Fruit fly (Drosophila melanogaster) whole organism, embryonic: ENCODE results near the gene Teh2.

Experiments
- ATbp ChIP-seq: fragments of 200-800 bp; sonication (Bioruptor generic); optimal IDR thresholded peaks from 2 replicates; lab custom pipeline; 2017; ENCODE audit warnings: missing biosample characterization, mild to moderate bottlenecking, missing genetic modification characterization, missing genetic modification reagents
- Asciz ChIP-seq: fragments of 200-800 bp; sonication (Bioruptor generic); optimal IDR thresholded peaks from 2 replicates; lab custom pipeline; 2017; ENCODE audit warnings: missing biosample characterization, mild to moderate bottlenecking, missing genetic modification characterization, missing genetic modification reagents
- Atf3 ChIP-seq: fragments of 200-800 bp; sonication (Bioruptor generic); optimal IDR thresholded peaks from 3 replicates; lab custom pipeline; 2016; ENCODE audit warnings: missing biosample characterization, missing genetic modification characterization
- BEAF-32 ChIP-seq: fragments of 200-800 bp; sonication (Bioruptor generic); optimal IDR thresholded peaks from 3 replicates; lab custom pipeline; 2017; ENCODE audit warnings: missing biosample characterization, missing genetic modification characterization, mild to moderate bottlenecking, moderate library complexity, missing genetic modification reagents
- Blimp-1 ChIP-seq: fragments of 200-800 bp; sonication (Bioruptor generic); optimal IDR thresholded peaks from 3 replicates; lab custom pipeline; 2018; ENCODE audit warnings: missing biosample characterization, missing genetic modification characterization, mild to moderate bottlenecking, moderate library complexity, missing genetic modification reagents
- CG10209 ChIP-seq: fragments of 200-800 bp; sonication (Bioruptor generic); optimal IDR thresholded peaks from 3 replicates; lab custom pipeline; 2017; ENCODE audit warnings: missing biosample characterization, mild to moderate bottlenecking, missing genetic modification characterization, missing genetic modification reagents
- CG10959 ChIP-seq: fragments of 200-800 bp; sonication (Bioruptor generic); IDR thresholded peaks from 2 replicates; pipeline ENCODE4 v1.3.6; 2022; ENCODE audit warnings: missing biosample characterization, missing genetic modification characterization
- CG15269 ChIP-seq: fragments of 200-800 bp; sonication (Bioruptor generic); optimal IDR thresholded peaks from 2 replicates; lab custom pipeline; 2018; ENCODE audit warnings: missing biosample characterization, mild to moderate bottlenecking, missing genetic modification characterization, moderate library complexity
- CG15479 ChIP-seq: fragments of 200-800 bp; sonication (Bioruptor generic); optimal IDR thresholded peaks from 3 replicates; lab custom pipeline; 2019; ENCODE audit warnings: missing biosample characterization, mild to moderate bottlenecking, missing genetic modification characterization, moderate library complexity
- CG15514 ChIP-seq: fragments of 200-800 bp; sonication (Bioruptor generic); optimal IDR thresholded peaks from 3 replicates; lab custom pipeline; 2017; ENCODE audit warnings: missing biosample characterization, missing genetic modification characterization, mild to moderate bottlenecking, moderate library complexity, missing genetic modification reagents
- CG1603 ChIP-seq: fragments of 200-800 bp; sonication (Bioruptor generic); optimal IDR thresholded peaks from 2 replicates; lab custom pipeline; 2019; ENCODE audit warnings: missing biosample characterization, mild to moderate bottlenecking, missing genetic modification characterization, moderate library complexity
- CG17361 ChIP-seq: fragments of 200-800 bp; sonication (Bioruptor generic); IDR thresholded peaks from 3 replicates; pipeline ENCODE4 v1.3.6; 2022; ENCODE audit warnings: missing biosample characterization, missing genetic modification characterization
- CG17612 ChIP-seq: fragments of 200-800 bp; sonication (Bioruptor generic); IDR thresholded peaks from 2 replicates; pipeline ENCODE4 v1.3.6; 2022; ENCODE audit warnings: missing biosample characterization, missing genetic modification characterization
- CG18476 ChIP-seq: fragments of 200-800 bp; sonication (Bioruptor generic); optimal IDR thresholded peaks from 2 replicates; lab custom pipeline; 2016; ENCODE audit warnings: missing biosample characterization, mild to moderate bottlenecking, missing genetic modification characterization
- CG3065 ChIP-seq: fragments of 200-800 bp; sonication (Bioruptor generic); optimal IDR thresholded peaks from 2 replicates; lab custom pipeline; 2016; ENCODE audit warnings: missing biosample characterization, missing genetic modification characterization
- CG3407 ChIP-seq: fragments of 200-800 bp; sonication (Bioruptor generic); optimal IDR thresholded peaks from 2 replicates; lab custom pipeline; 2018; ENCODE audit warnings: missing biosample characterization, mild to moderate bottlenecking, missing genetic modification characterization
- CG4820 ChIP-seq: fragments of 200-800 bp; sonication (Bioruptor generic); optimal IDR thresholded peaks from 3 replicates; lab custom pipeline; 2016; ENCODE audit warnings: missing biosample characterization, missing genetic modification characterization
- CG5180 ChIP-seq: fragments of 200-800 bp; sonication (Bioruptor generic); optimal IDR thresholded peaks from 3 replicates; lab custom pipeline; 2017; ENCODE audit warnings: missing biosample characterization, missing genetic modification characterization, mild to moderate bottlenecking, moderate library complexity, missing genetic modification reagents
- CG6272 ChIP-seq: fragments of 200-800 bp; sonication (Bioruptor generic); IDR thresholded peaks from 2 replicates; pipeline ENCODE4 v1.3.6; 2022; ENCODE audit warnings: missing biosample characterization, missing genetic modification characterization
- CG6813 ChIP-seq: fragments of 200-800 bp; sonication (Bioruptor generic); optimal IDR thresholded peaks from 2 replicates; lab custom pipeline; 2017; ENCODE audit warnings: missing biosample characterization, missing genetic modification characterization, mild to moderate bottlenecking, moderate library complexity, missing genetic modification reagents
- CG8359 ChIP-seq: fragments of 200-800 bp; sonication (Bioruptor generic); optimal IDR thresholded peaks from 2 replicates; lab custom pipeline; 2017; ENCODE audit warnings: missing biosample characterization, mild to moderate bottlenecking, missing genetic modification characterization, borderline replicate concordance
- CG9932 ChIP-seq: fragments of 200-800 bp; sonication (Bioruptor generic); IDR thresholded peaks from 2 replicates; pipeline ENCODE4 v1.3.6; 2022; ENCODE audit warnings: missing biosample characterization, missing genetic modification characterization
- HLH3B ChIP-seq: fragments of 200-800 bp; sonication (Bioruptor generic); IDR thresholded peaks from 2 replicates; pipeline ENCODE4 v1.3.6; 2022; ENCODE audit warnings: missing biosample characterization, missing genetic modification characterization
- Hand ChIP-seq: fragments of 200-800 bp; sonication (Bioruptor generic); optimal IDR thresholded peaks from 2 replicates; lab custom pipeline; 2017; ENCODE audit warnings: mild to moderate bottlenecking, missing biosample characterization, missing genetic modification reagents, missing genetic modification characterization
- HmgD ChIP-seq: fragments of 200-800 bp; sonication (Bioruptor generic); optimal IDR thresholded peaks from 3 replicates; lab custom pipeline; 2016; ENCODE audit warnings: missing biosample characterization, missing genetic modification characterization
- MBD-R2 ChIP-seq: fragments of 200-800 bp; sonication (Bioruptor generic); IDR thresholded peaks from 2 replicates; pipeline ENCODE4 v1.3.6; 2022; ENCODE audit warnings: missing biosample characterization, missing genetic modification characterization
- MTF-1 ChIP-seq: fragments of 200-800 bp; sonication (Bioruptor generic); optimal IDR thresholded peaks from 2 replicates; lab custom pipeline; 2018; ENCODE audit warnings: missing biosample characterization, mild to moderate bottlenecking, missing genetic modification characterization, borderline replicate concordance
- Opbp ChIP-seq: fragments of 200-800 bp; sonication (Bioruptor generic); IDR thresholded peaks from 3 replicates; pipeline ENCODE4 v1.3.6; 2022; ENCODE audit warnings: missing biosample characterization, missing genetic modification characterization; ENCODE audit not compliant: partially characterized antibody
- Poxn ChIP-seq: fragments of 200-800 bp; sonication (Bioruptor generic); IDR thresholded peaks from 2 replicates; pipeline ENCODE4 v1.3.6; 2022; ENCODE audit warnings: missing biosample characterization, missing genetic modification characterization
- Sox100B ChIP-seq: fragments of 200-800 bp; sonication (Bioruptor generic); optimal IDR thresholded peaks from 3 replicates; lab custom pipeline; 2018; ENCODE audit warnings: missing biosample characterization, mild to moderate bottlenecking, missing genetic modification characterization
- Spps ChIP-seq: fragments of 200-800 bp; sonication (Bioruptor generic); optimal IDR thresholded peaks from 2 replicates; lab custom pipeline; 2018; ENCODE audit warnings: missing biosample characterization, mild to moderate bottlenecking, missing genetic modification characterization
- Xrp1 ChIP-seq: fragments of 200-800 bp; sonication (Bioruptor generic); IDR thresholded peaks from 2 replicates; pipeline ENCODE4 v1.3.6; 2022; ENCODE audit warnings: missing biosample characterization, missing genetic modification characterization
- bsh ChIP-seq, 2 experiments: fragments of 200-800 bp; sonication (Bioruptor generic); optimal IDR thresholded peaks; 2 replicates each; lab custom pipeline; 2017 to 2018; ENCODE audit warnings: mild to moderate bottlenecking in 2 of 2, missing biosample characterization in 2 of 2, missing genetic modification characterization in 2 of 2, moderate library complexity in 1 of 2
- ci ChIP-seq: fragments of 200-800 bp; sonication (Bioruptor generic); IDR thresholded peaks from 3 replicates; pipeline ENCODE4 v1.3.6; 2022; ENCODE audit warnings: missing biosample characterization, missing genetic modification characterization
- dan ChIP-seq: fragments of 200-800 bp; sonication (Bioruptor generic); IDR thresholded peaks from 2 replicates; pipeline ENCODE4 v1.3.6; 2022; ENCODE audit warnings: missing biosample characterization, missing genetic modification characterization
- dmrt11E ChIP-seq: fragments of 200-800 bp; sonication (Bioruptor generic); optimal IDR thresholded peaks from 3 replicates; lab custom pipeline; 2018; ENCODE audit warnings: missing biosample characterization, mild to moderate bottlenecking, missing genetic modification characterization, moderate library complexity
- gem ChIP-seq: fragments of 200-800 bp; sonication (Bioruptor generic); optimal IDR thresholded peaks from 2 replicates; lab custom pipeline; 2019; ENCODE audit warnings: missing biosample characterization, mild to moderate bottlenecking, missing genetic modification characterization, moderate library complexity
- maf-S ChIP-seq: fragments of 200-800 bp; sonication (Bioruptor generic); optimal IDR thresholded peaks from 2 replicates; lab custom pipeline; 2016; ENCODE audit warnings: missing biosample characterization, missing genetic modification characterization
- pnt ChIP-seq: fragments of 200-800 bp; sonication (Bioruptor generic); optimal IDR thresholded peaks from 3 replicates; lab custom pipeline; 2016; ENCODE audit warnings: missing biosample characterization, missing genetic modification characterization
- schlank ChIP-seq: fragments of 200-800 bp; sonication (Bioruptor generic); optimal IDR thresholded peaks from 2 replicates; lab custom pipeline; 2018; ENCODE audit warnings: missing biosample characterization, mild to moderate bottlenecking, missing genetic modification characterization
- sd ChIP-seq: fragments of 200-800 bp; sonication (Bioruptor generic); optimal IDR thresholded peaks from 3 replicates; lab custom pipeline; 2018; ENCODE audit warnings: missing biosample characterization, mild to moderate bottlenecking, missing genetic modification characterization, moderate library complexity
- sisA ChIP-seq: fragments of 200-800 bp; sonication (Bioruptor generic); IDR thresholded peaks from 2 replicates; pipeline ENCODE4 v1.3.6; 2022; ENCODE audit warnings: missing biosample characterization, missing genetic modification characterization
- stc ChIP-seq: fragments of 200-800 bp; sonication (Bioruptor generic); IDR thresholded peaks from 2 replicates; pipeline ENCODE4 v1.3.6; 2022; ENCODE audit warnings: missing biosample characterization, missing genetic modification characterization
- sug ChIP-seq: fragments of 200-800 bp; optimal IDR thresholded peaks from 2 replicates; lab custom pipeline; 2019; ENCODE audit warnings: missing biosample characterization, mild to moderate bottlenecking, missing genetic modification characterization, moderate library complexity
- toy ChIP-seq: fragments of 200-800 bp; sonication (Bioruptor generic); IDR thresholded peaks from 2 replicates; pipeline ENCODE4 v1.3.6; 2022; ENCODE audit warnings: missing biosample characterization, missing genetic modification characterization
- trem ChIP-seq: fragments of 200-800 bp; optimal IDR thresholded peaks from 3 replicates; lab custom pipeline; 2019; ENCODE audit warnings: missing biosample characterization, mild to moderate bottlenecking, missing genetic modification characterization, moderate library complexity
- tx ChIP-seq: fragments of 200-800 bp; sonication (Bioruptor generic); optimal IDR thresholded peaks from 2 replicates; lab custom pipeline; 2016; ENCODE audit warnings: missing biosample characterization, missing genetic modification characterization
- wek ChIP-seq: fragments of 200-800 bp; sonication (Bioruptor generic); optimal IDR thresholded peaks from 3 replicates; lab custom pipeline; 2018; ENCODE audit warnings: missing biosample characterization, mild to moderate bottlenecking, missing genetic modification characterization, moderate library complexity

Teh2 gene

DNA sequence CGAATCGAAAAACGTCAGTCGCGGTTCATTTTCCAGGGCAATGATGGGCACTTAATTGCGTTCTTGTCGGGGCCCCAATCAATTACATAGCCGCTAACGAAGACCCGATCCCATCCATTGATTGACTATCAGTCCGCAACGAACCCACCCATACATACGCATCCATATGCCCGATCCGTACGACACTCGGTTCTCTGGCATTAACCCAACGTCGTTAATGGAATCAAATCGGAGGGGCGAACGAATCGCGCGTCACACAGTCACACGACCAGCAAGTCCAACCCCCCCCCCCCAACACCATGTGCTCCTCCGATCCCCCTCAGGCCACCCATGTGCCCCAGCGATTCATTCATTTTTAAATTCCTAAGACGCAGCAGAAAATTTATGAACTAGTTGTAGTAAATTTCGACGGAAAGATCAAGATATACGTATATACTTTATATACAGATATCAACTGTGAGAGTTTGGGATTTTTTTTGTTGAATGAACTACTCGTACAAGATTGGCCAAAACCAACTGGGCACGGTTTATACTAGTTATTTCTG is 33.5 kb upstream of the Teh2 start (continued):
- TF ChIP-seq HmgD (no peak), CG9932 (GFP tag; lab: Robert Waterston, UW) (peak; percentile 49; the same call in 1 of the 2 replicates), sd (tag; lab: Kevin White, UChicago) (peak; percentile 99), tx (GFP tag; lab: Kevin White, UChicago) (no peak), BEAF-32 (no peak)

DNA sequence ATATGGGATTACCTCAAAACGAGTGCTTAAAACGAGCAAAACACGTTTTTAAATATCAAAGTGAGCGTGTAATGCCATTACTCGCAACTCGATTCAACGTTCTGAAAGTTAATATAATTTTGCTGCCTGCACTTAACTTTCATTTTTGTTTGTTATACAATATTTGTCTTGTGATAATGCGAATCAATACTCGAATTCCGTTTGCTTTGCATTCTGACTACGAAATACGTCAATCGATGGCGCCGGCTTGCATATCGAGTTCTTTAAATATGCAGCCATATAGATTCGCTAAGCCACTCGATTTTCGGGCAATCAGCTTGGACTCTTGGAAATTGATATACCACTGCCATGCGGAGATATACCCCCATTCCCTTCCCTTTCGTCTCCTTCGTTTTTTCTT is 32.9 kb upstream of the Teh2 start:
- no peak for TF ChIP-seq MBD-R2 (GFP tag; lab: Robert Waterston, UW)
- no peak for TF ChIP-seq toy (GFP tag; lab: Robert Waterston, UW)
- TF ChIP-seq gem (tag; lab: Kevin White, UChicago): no peak
- TF ChIP-seq sisA (GFP tag; lab: Robert Waterston, UW): no peak
- TF ChIP-seq dan (GFP tag; lab: Robert Waterston, UW): no peak
- peak; percentile 15 for TF ChIP-seq CG6813 (GFP tag; lab: Kevin White, UChicago)
- TF ChIP-seq Sox100B: peak; percentile 22
- TF ChIP-seq CG10959 (GFP tag; lab: Robert Waterston, UW): no peak
- no peak for TF ChIP-seq Poxn
- TF ChIP-seq ci (GFP tag; lab: Robert Waterston, UW): 0 out of 3 replicates have a peak, but pooled peaks have one; percentile 46
- TF ChIP-seq CG4820: no peak
- no peak for TF ChIP-seq CG15479
- no peak for TF ChIP-seq maf-S (GFP tag; lab: Kevin White, UChicago)
- TF ChIP-seq CG5180 (GFP tag; lab: Kevin White, UChicago): no peak
- TF ChIP-seq CG10209 (GFP tag; lab: Kevin White, UChicago): no peak
- TF ChIP-seq CG18476 (GFP tag; lab: Kevin White, UChicago): no peak
- no peak for TF ChIP-seq schlank
- no peak for TF ChIP-seq CG6272 (GFP tag; lab: Robert Waterston, UW)
- TF ChIP-seq Asciz (GFP tag; lab: Kevin White, UChicago): peak; percentile 50
- peak; percentile 8 for TF ChIP-seq CG3407
- TF ChIP-seq trem (tag; lab: Kevin White, UChicago): no peak
- no peak for TF ChIP-seq CG3065 (GFP tag; lab: Kevin White, UChicago)
- TF ChIP-seq stc (GFP tag; lab: Robert Waterston, UW): 0 out of 2 replicates have a peak, but pooled peaks have one; percentile 16
- TF ChIP-seq ATbp (GFP tag; lab: Kevin White, UChicago): peak; percentile 46
- peak; percentile 10 for TF ChIP-seq MTF-1 (GFP tag; lab: Kevin White, UChicago)
- no peak for TF ChIP-seq pnt (GFP tag; lab: Kevin White, UChicago)
- TF ChIP-seq CG8359: peak; percentile 26
- peak; percentile 26 for TF ChIP-seq dmrt11E (tag; lab: Kevin White, UChicago)
- TF ChIP-seq Opbp: no peak
- peak; percentile 2 for TF ChIP-seq Blimp-1 (GFP tag; lab: Kevin White, UChicago)
- no peak for TF ChIP-seq Spps (tag; lab: Kevin White, UChicago)
- TF ChIP-seq CG15269 (tag; lab: Kevin White, UChicago): no peak
- no peak for TF ChIP-seq Hand (GFP tag; lab: Kevin White, UChicago)
- TF ChIP-seq HLH3B (GFP tag; lab: Robert Waterston, UW): no peak
- peak; percentile 38 for TF ChIP-seq CG1603 (tag; lab: Kevin White, UChicago)
- 0 out of 2 replicates have a peak, but pooled peaks have one; percentile 13 for TF ChIP-seq Xrp1
- TF ChIP-seq sug (tag; lab: Kevin White, UChicago): no peak
- no peak for TF ChIP-seq CG17612 (GFP tag; lab: Robert Waterston, UW)
- TF ChIP-seq Atf3 (GFP tag; lab: Kevin White, UChicago): no peak
- TF ChIP-seq CG17361 (GFP tag; lab: Robert Waterston, UW): no peak
- TF ChIP-seq CG15514 (GFP tag; lab: Kevin White, UChicago): no peak
- TF ChIP-seq wek: peak; percentile 28
- TF ChIP-seq bsh (GFP tag; optimal IDR thresholded peaks at IDR 0.05; lab: Kevin White, UChicago): peak in 1 of 2 experiments; percentile 21
